Worm (Caenorhabditis elegans) whole organism, L1 larva: ENCODE results near the gene bath-44.

ENCODE experiments used
- C16A3.4 ChIP-seq: fragments of 150-350 bp; optimal IDR thresholded peaks from 2 replicates; lab custom pipeline; 2014; ENCODE audit warnings: missing biosample characterization, missing genetic modification characterization
- blmp-1 ChIP-seq: fragments of 150-350 bp; optimal IDR thresholded peaks from 2 replicates; lab custom pipeline; 2014; ENCODE audit warnings: missing biosample characterization, missing genetic modification characterization
- ceh-82 ChIP-seq, 3 experiments: fragments of 150-350 bp in 1 of 3; sonication (generic microtip) in 2 of 3; optimal IDR thresholded peaks; 2 replicates each; lab custom pipeline; 2014 to 2017; ENCODE audit warnings: missing biosample characterization in 3 of 3, missing genetic modification characterization in 3 of 3
- dpl-1 ChIP-seq, 3 experiments: fragments of 150-350 bp in 2 of 3; sonication (generic microtip) in 1 of 3; optimal IDR thresholded peaks; 2 replicates each; lab custom pipeline; 2014 to 2017; ENCODE audit warnings: missing biosample characterization in 3 of 3, missing genetic modification characterization in 3 of 3, missing genetic modification reagents in 3 of 3
- efl-1 ChIP-seq, 4 experiments: fragments of 150-350 bp; optimal IDR thresholded peaks in 3 of 4; peaks in 1 of 4; 1 replicate in 1 of 4; 2 replicates in 3 of 4; lab custom pipeline; 2014; ENCODE audit warnings: missing biosample characterization in 2 of 4, missing genetic modification characterization in 2 of 4, missing genetic modification reagents in 2 of 4
- elt-2 ChIP-seq: sonication (generic microtip); optimal IDR thresholded peaks from 2 replicates; lab custom pipeline; 2016; ENCODE audit warnings: missing genetic modification characterization, mild to moderate bottlenecking, inconsistent platforms, missing compliant biosample characterization, missing genetic modification reagents
- grh-1 ChIP-seq: fragments of 200-800 bp; sonication (Bioruptor generic); IDR thresholded peaks from 2 replicates; pipeline ENCODE4 v1.3.6; 2022; ENCODE audit warnings: missing genetic modification reagents, missing genetic modification characterization, missing compliant biosample characterization
- isw-1 ChIP-seq: fragments of 200-800 bp; sonication (Bioruptor generic); IDR thresholded peaks from 2 replicates; pipeline ENCODE4 v1.3.6; 2022; ENCODE audit warnings: missing genetic modification characterization, missing compliant biosample characterization
- lin-14 ChIP-seq: fragments of 200-800 bp; sonication (Bioruptor generic); optimal IDR thresholded peaks from 2 replicates; lab custom pipeline; 2018; ENCODE audit warnings: mild to moderate bottlenecking, missing genetic modification characterization, moderate library complexity, missing compliant biosample characterization
- lin-15B ChIP-seq: fragments of 150-350 bp; sonication (generic microtip); optimal IDR thresholded peaks from 3 replicates; lab custom pipeline; 2014; ENCODE audit warnings: missing biosample characterization, missing genetic modification characterization
- lin-35 ChIP-seq, 2 experiments: fragments of 150-350 bp; optimal IDR thresholded peaks; 2 replicates each; lab custom pipeline; 2014; ENCODE audit warnings: missing biosample characterization in 2 of 2, missing genetic modification characterization in 2 of 2, missing genetic modification reagents in 2 of 2
- lir-3 ChIP-seq: sonication (generic microtip); optimal IDR thresholded peaks from 2 replicates; lab custom pipeline; 2016; ENCODE audit warnings: mild to moderate bottlenecking, missing genetic modification characterization, moderate library complexity, missing compliant biosample characterization; ENCODE audit not compliant: poor library complexity
- lsy-2 ChIP-seq, 2 experiments: fragments of 150-350 bp; optimal IDR thresholded peaks; 2 replicates each; lab custom pipeline; 2014; ENCODE audit warnings: missing biosample characterization in 2 of 2, missing genetic modification characterization in 2 of 2
- mab-9 ChIP-seq: fragments of 200-800 bp; sonication (Bioruptor generic); IDR thresholded peaks from 2 replicates; pipeline ENCODE4 v1.3.6; 2022; ENCODE audit warnings: missing genetic modification reagents, missing genetic modification characterization, missing compliant biosample characterization
- mep-1 ChIP-seq: fragments of 150-350 bp; optimal IDR thresholded peaks from 2 replicates; lab custom pipeline; 2014; ENCODE audit warnings: missing biosample characterization, missing genetic modification characterization
- nhr-20 ChIP-seq: sonication (generic microtip); optimal IDR thresholded peaks from 2 replicates; lab custom pipeline; 2016; ENCODE audit warnings: mild to moderate bottlenecking, missing genetic modification characterization, missing compliant biosample characterization
- nhr-237 ChIP-seq: fragments of 150-350 bp; optimal IDR thresholded peaks from 2 replicates; lab custom pipeline; 2014; ENCODE audit warnings: missing biosample characterization, missing genetic modification characterization
- nhr-71 ChIP-seq: sonication (generic microtip); optimal IDR thresholded peaks from 2 replicates; lab custom pipeline; 2016; ENCODE audit warnings: mild to moderate bottlenecking, missing genetic modification characterization, moderate library complexity, missing compliant biosample characterization
- nhr-84 ChIP-seq: sonication (generic microtip); optimal IDR thresholded peaks from 2 replicates; lab custom pipeline; 2017; ENCODE audit warnings: missing biosample characterization, missing genetic modification characterization
- nhr-85 ChIP-seq: sonication (generic microtip); peaks from one replicate; lab custom pipeline; 2016; ENCODE audit warnings: missing genetic modification characterization, inconsistent platforms, missing compliant biosample characterization
- pag-3 ChIP-seq: sonication (generic microtip); optimal IDR thresholded peaks from 2 replicates; lab custom pipeline; 2017; ENCODE audit warnings: missing genetic modification characterization, mild to moderate bottlenecking, missing compliant biosample characterization, antibody characterized with exemption, borderline replicate concordance; ENCODE audit not compliant: insufficient read depth
- pqm-1 ChIP-seq: sonication (generic microtip); optimal IDR thresholded peaks from 3 replicates; lab custom pipeline; 2017; ENCODE audit warnings: missing biosample characterization, missing genetic modification characterization
- rnt-1 ChIP-seq: sonication (generic microtip); optimal IDR thresholded peaks from 2 replicates; lab custom pipeline; 2016; ENCODE audit warnings: mild to moderate bottlenecking, missing genetic modification characterization, moderate library complexity, missing compliant biosample characterization
- skn-1 ChIP-seq: fragments of 150-350 bp; optimal IDR thresholded peaks from 2 replicates; lab custom pipeline; 2014; ENCODE audit warnings: missing biosample characterization, missing genetic modification characterization
- snu-23 ChIP-seq: sonication (generic microtip); optimal IDR thresholded peaks from 2 replicates; lab custom pipeline; 2016; ENCODE audit warnings: missing genetic modification characterization, missing compliant biosample characterization
- sptf-1 ChIP-seq: fragments of 150-350 bp; optimal IDR thresholded peaks from 2 replicates; lab custom pipeline; 2014; ENCODE audit warnings: missing biosample characterization, missing genetic modification characterization
- tbx-2 ChIP-seq: sonication (generic microtip); optimal IDR thresholded peaks from 2 replicates; lab custom pipeline; 2016; ENCODE audit warnings: missing genetic modification characterization, missing compliant biosample characterization
- unc-98 ChIP-seq: fragments of 200-800 bp; sonication (Bioruptor generic); IDR thresholded peaks from 2 replicates; pipeline ENCODE4 v1.3.6; 2022; ENCODE audit warnings: missing genetic modification characterization, missing compliant biosample characterization
- xbp-1 ChIP-seq: sonication (generic microtip); optimal IDR thresholded peaks from 2 replicates; lab custom pipeline; 2016; ENCODE audit warnings: missing genetic modification characterization, missing compliant biosample characterization
- zip-4 ChIP-seq: fragments of 200-800 bp; sonication (Bioruptor generic); optimal IDR thresholded peaks from 2 replicates; lab custom pipeline; 2018; ENCODE audit warnings: mild to moderate bottlenecking, missing genetic modification characterization, moderate library complexity, missing compliant biosample characterization
- ztf-4 ChIP-seq: fragments of 150-350 bp; optimal IDR thresholded peaks from 2 replicates; lab custom pipeline; 2014; ENCODE audit warnings: missing biosample characterization, missing genetic modification characterization

The bath-44 gene

DNA sequence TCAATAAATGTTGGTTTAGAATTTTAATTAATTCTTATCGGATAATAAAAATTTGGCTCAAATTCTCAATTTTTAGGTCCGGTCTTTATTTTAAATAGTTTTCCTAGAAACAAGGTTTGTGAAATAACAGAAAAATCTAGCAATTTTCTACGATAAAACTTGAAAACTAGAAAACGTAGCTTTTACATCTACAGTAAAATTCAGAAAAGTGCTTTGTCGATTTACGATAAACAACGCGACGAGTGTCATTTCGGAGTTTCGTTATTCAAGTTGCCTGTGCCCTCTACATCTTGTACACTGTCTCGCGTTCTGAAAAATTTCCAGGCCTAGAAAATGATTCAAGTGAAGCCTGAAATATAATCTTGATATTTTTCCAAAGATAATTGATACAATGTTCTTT is 38.0 kb upstream of the bath-44 start:
- TF ChIP-seq lin-15B (tag; lab: Kevin White, UChicago) (no peak), xbp-1 (peak; percentile 67), nhr-20 (no peak), nhr-85 (tag; lab: Kevin White, UChicago) (peak; percentile 5), blmp-1 (tag; lab: Kevin White, UChicago) (peak; percentile 44), efl-1 (optimal IDR thresholded peaks at IDR 0.05; lab: Kevin White, UChicago) (peak; percentile 38 to 51), efl-1 (GFP tag; optimal IDR thresholded peaks at IDR 0.05 in 1 of 2; lab: Kevin White, UChicago) (peak; percentile 27 to 65), ceh-82 (tag; optimal IDR thresholded peaks at IDR 0.05; lab: Kevin White, UChicago) (peak in 1 of 3 experiments; percentile 37), nhr-237 (tag; lab: Kevin White, UChicago) (no peak), skn-1 (tag; lab: Kevin White, UChicago) (peak; percentile 34), dpl-1 (GFP tag; optimal IDR thresholded peaks at IDR 0.05; lab: Kevin White, UChicago) (peak; percentile 9 to 42 (median 33)), lsy-2 (tag; optimal IDR thresholded peaks at IDR 0.05; lab: Kevin White, UChicago) (peak in 1 of 2 experiments; percentile 80), snu-23 (GFP tag; lab: Kevin White, UChicago) (peak; percentile 30), lin-35 (GFP tag; optimal IDR thresholded peaks at IDR 0.05; lab: Kevin White, UChicago) (peak; percentile 26 to 58)

ce11 chrII:7357176-7357575 is 37.6 kb upstream of the bath-44 start:
- no peak for TF ChIP-seq C16A3.4 (tag; lab: Kevin White, UChicago)
- TF ChIP-seq mab-9 (GFP tag; lab: Robert Waterston, UW), result no peak
- TF ChIP-seq isw-1 (GFP tag; lab: Robert Waterston, UW), result no peak
- no peak for TF ChIP-seq nhr-84 (tag; lab: Kevin White, UChicago)
- TF ChIP-seq lin-14 (GFP tag; lab: Kevin White, UChicago), result peak; percentile 30
- TF ChIP-seq grh-1 (GFP tag; lab: Robert Waterston, UW), result no peak
- TF ChIP-seq rnt-1 (tag; lab: Kevin White, UChicago), result peak; percentile 68
- TF ChIP-seq zip-4 (GFP tag; lab: Kevin White, UChicago), result no peak
- TF ChIP-seq nhr-71 (tag; lab: Kevin White, UChicago), result peak; percentile 8

DNA sequence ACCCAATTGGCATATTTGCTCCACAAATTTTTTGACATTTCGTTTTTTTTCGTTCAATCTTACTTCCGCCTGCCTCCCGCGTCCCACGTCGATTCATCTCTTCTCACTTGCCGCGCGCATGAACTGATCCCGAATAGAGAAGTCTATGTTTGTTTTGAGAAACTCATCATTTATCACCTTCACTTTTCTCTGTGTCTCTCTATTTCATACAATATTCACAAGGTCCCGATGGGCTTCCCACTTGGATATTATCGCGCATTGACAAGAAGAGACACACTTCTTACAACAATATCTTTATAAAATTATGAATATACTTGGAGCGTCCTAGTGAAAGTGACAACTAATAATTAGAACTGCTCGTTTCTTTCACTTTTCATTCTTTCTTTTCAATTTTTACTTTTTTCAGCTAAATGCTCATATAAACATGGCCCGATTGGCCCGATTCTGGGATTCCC is 36.2 kb upstream of the bath-44 start, which contains the start of gene insc-1:
insc-1 (plus strand) TSS at position 405 of the 455 bp plus-strand sequence.
- TF ChIP-seq blmp-1 (tag; lab: Kevin White, UChicago) (peak; percentile 97), elt-2 (no peak)

ce11 chrII:7363990-7364455 is 30.7 kb upstream of the bath-44 start, which contains the start of gene msra-1:
msra-1 (minus strand) TSS chrII:7364040.
- TF ChIP-seq lir-3 (peak; percentile 32), rnt-1 (tag; lab: Kevin White, UChicago) (peak; percentile 40), lsy-2 (tag; optimal IDR thresholded peaks at IDR 0.05; lab: Kevin White, UChicago) (peak; percentile 14 to 57), xbp-1 (peak; percentile 21), mab-9 (GFP tag; lab: Robert Waterston, UW) (no peak), dpl-1 (GFP tag; optimal IDR thresholded peaks at IDR 0.05; lab: Kevin White, UChicago) (peak in 2 of 3 experiments; percentile 3 to 10), mep-1 (peak; percentile 50), skn-1 (tag; lab: Kevin White, UChicago) (peak; percentile 98), snu-23 (GFP tag; lab: Kevin White, UChicago) (peak; percentile 48), ztf-4 (no peak), elt-2 (peak; percentile 38), lin-35 (GFP tag; optimal IDR thresholded peaks at IDR 0.05; lab: Kevin White, UChicago) (peak in 1 of 2 experiments; percentile 24), unc-98 (GFP tag; lab: Robert Waterston, UW) (no peak), efl-1 (optimal IDR thresholded peaks at IDR 0.05; lab: Kevin White, UChicago) (peak; percentile 11 to 38), efl-1 (GFP tag; optimal IDR thresholded peaks at IDR 0.05 in 1 of 2; lab: Kevin White, UChicago) (peak in 1 of 2 experiments; percentile 78), pqm-1 (tag; lab: Kevin White, UChicago) (no peak), lin-14 (GFP tag; lab: Kevin White, UChicago) (peak; percentile 49), pag-3 (tag; lab: Kevin White, UChicago) (peak; percentile 9), isw-1 (GFP tag; lab: Robert Waterston, UW) (no peak), nhr-71 (tag; lab: Kevin White, UChicago) (peak; percentile 47), nhr-20 (peak; percentile 36), blmp-1 (tag; lab: Kevin White, UChicago) (peak; percentile 61), sptf-1 (tag; lab: Kevin White, UChicago) (no peak), tbx-2 (no peak)
